Worm (Caenorhabditis elegans): ENCODE data around the gene fbxa-73.

- TF ChIP-seq hmbx-1 (tag; optimal IDR thresholded peaks at IDR 0.05) = no peak
- TF ChIP-seq hnd-1 (tag; optimal IDR thresholded peaks at IDR 0.05) = no peak
Observed at ce11 chrIII:2233399-2233798, 19.9 kb upstream of the fbxa-73 start.
